Worm (Caenorhabditis elegans): ENCODE results near the gene M142.8.

ce11 chrIII:10905112-10905511 lies 28.3 kb upstream of the M142.8 start:
- TF ChIP-seq skn-1 (tag; optimal IDR thresholded peaks at IDR 0.05) (no peak), lsy-2 (tag; optimal IDR thresholded peaks at IDR 0.05) (peak; percentile 5 to 39), zag-1 (tag; optimal IDR thresholded peaks at IDR 0.05) (no peak), efl-1 (optimal IDR thresholded peaks at IDR 0.05) (peak; percentile 57 to 73), efl-1 (GFP tag; optimal IDR thresholded peaks at IDR 0.05 in 1 of 2) (peak; percentile 88 to 97), mep-1 (tag; optimal IDR thresholded peaks at IDR 0.05) (no peak), dpl-1 (GFP tag; optimal IDR thresholded peaks at IDR 0.05) (peak in 2 of 3 experiments; percentile 68 to 78)

Measured in whole organism, L1 larva.